Worm (Caenorhabditis elegans): ENCODE data around the gene tps-1.

ce11 chrX:17421532-17422078 is 52.7 kb downstream of the tps-1 start, which contains the start of gene osm-11:
- no peak for TF ChIP-seq C04F5.9 (tag; optimal IDR thresholded peaks at IDR 0.05)
- TF ChIP-seq nhr-237 (tag; optimal IDR thresholded peaks at IDR 0.05): no peak
- TF ChIP-seq nhr-76 (tag; optimal IDR thresholded peaks at IDR 0.05): no peak
- TF ChIP-seq isw-1 (GFP tag; IDR thresholded peaks at IDR 0.05): no peak
- TF ChIP-seq nhr-12 (tag; optimal IDR thresholded peaks at IDR 0.05): no peak

All from whole organism, L1 larva.